Worm (Caenorhabditis elegans): Measurements from ENCODE around the gene C05G5.2.
A peak's percentile ranks its signal among the peaks of the same experiment; 100 is the strongest.

Gene C05G5.2

ce11 chrX:14786821-14787556 is 39.9 kb downstream of the C05G5.2 start:
- TF ChIP-seq ztf-23 (GFP tag; IDR thresholded peaks at IDR 0.05) (no peak), flt-1 (GFP tag; IDR thresholded peaks at IDR 0.05) (no peak), med-1 (GFP tag; optimal IDR thresholded peaks at IDR 0.05; ENCODE audit: insufficient read depth) (no peak), ztf-29 (GFP tag; IDR thresholded peaks at IDR 0.05) (no peak), tab-1 (GFP tag; IDR thresholded peaks at IDR 0.05) (no peak), T22C8.4 (GFP tag; IDR thresholded peaks at IDR 0.05) (no peak), klf-2 (GFP tag; conservative IDR thresholded peaks at IDR 0.05) (no peak), ref-1 (GFP tag; conservative IDR thresholded peaks at IDR 0.05) (no peak), cog-1 (tag; optimal IDR thresholded peaks at IDR 0.05) (no peak)

- TF ChIP-seq T22C8.4 (GFP tag; IDR thresholded peaks at IDR 0.05) (no peak), med-1 (GFP tag; optimal IDR thresholded peaks at IDR 0.05; ENCODE audit: insufficient read depth) (no peak)
Observed at ce11 chrX:14787557-14787932, 40.4 kb downstream of the C05G5.2 start.

- TF ChIP-seq flt-1 (GFP tag; IDR thresholded peaks at IDR 0.05) (no peak), med-1 (GFP tag; optimal IDR thresholded peaks at IDR 0.05; ENCODE audit: insufficient read depth) (no peak), ztf-23 (GFP tag; IDR thresholded peaks at IDR 0.05) (no peak), ztf-29 (GFP tag; IDR thresholded peaks at IDR 0.05) (no peak), tab-1 (GFP tag; IDR thresholded peaks at IDR 0.05) (no peak), cog-1 (tag; optimal IDR thresholded peaks at IDR 0.05) (peak; percentile 65)
Observed at ce11 chrX:14790320-14791048, 43.4 kb downstream of the C05G5.2 start, which contains the start of gene tatn-1. tatn-1 (plus strand) TSS chrX:14791008.

ce11 chrX:14791195-14791739 is 44.2 kb downstream of the C05G5.2 start:
- TF ChIP-seq ztf-23 (GFP tag; IDR thresholded peaks at IDR 0.05) (no peak), cog-1 (tag; optimal IDR thresholded peaks at IDR 0.05) (no peak), ztf-29 (GFP tag; IDR thresholded peaks at IDR 0.05) (no peak), klf-2 (GFP tag; conservative IDR thresholded peaks at IDR 0.05) (no peak), T22C8.4 (GFP tag; IDR thresholded peaks at IDR 0.05) (no peak), flt-1 (GFP tag; IDR thresholded peaks at IDR 0.05) (no peak), med-1 (GFP tag; optimal IDR thresholded peaks at IDR 0.05; ENCODE audit: insufficient read depth) (no peak), tab-1 (GFP tag; IDR thresholded peaks at IDR 0.05) (no peak), ref-1 (GFP tag; conservative IDR thresholded peaks at IDR 0.05) (no peak)

ce11 chrX:14792315-14793197 is 45.5 kb downstream of the C05G5.2 start:
- no peak for TF ChIP-seq ztf-29 (GFP tag; IDR thresholded peaks at IDR 0.05)
- no peak for TF ChIP-seq cog-1 (tag; optimal IDR thresholded peaks at IDR 0.05)
- TF ChIP-seq tab-1 (GFP tag; IDR thresholded peaks at IDR 0.05): no peak

- TF ChIP-seq flt-1 (GFP tag; IDR thresholded peaks at IDR 0.05): no peak
- TF ChIP-seq ref-1 (GFP tag; conservative IDR thresholded peaks at IDR 0.05): no peak
- no peak for TF ChIP-seq cog-1 (tag; optimal IDR thresholded peaks at IDR 0.05)
- no peak for TF ChIP-seq ztf-23 (GFP tag; IDR thresholded peaks at IDR 0.05)
- TF ChIP-seq med-1 (GFP tag; optimal IDR thresholded peaks at IDR 0.05; ENCODE audit: insufficient read depth): no peak
- TF ChIP-seq T22C8.4 (GFP tag; IDR thresholded peaks at IDR 0.05): no peak
- TF ChIP-seq klf-2 (GFP tag; conservative IDR thresholded peaks at IDR 0.05): no peak
- TF ChIP-seq ztf-29 (GFP tag; IDR thresholded peaks at IDR 0.05): no peak
- TF ChIP-seq tab-1 (GFP tag; IDR thresholded peaks at IDR 0.05): no peak
Observed at ce11 chrX:14793198-14793747, 46.2 kb downstream of the C05G5.2 start, which contains the start of gene sprr-2. sprr-2 (plus strand) TSS chrX:14793445.

- no peak for TF ChIP-seq med-1 (GFP tag; optimal IDR thresholded peaks at IDR 0.05; ENCODE audit: insufficient read depth)
- no peak for TF ChIP-seq T22C8.4 (GFP tag; IDR thresholded peaks at IDR 0.05)
- TF ChIP-seq ztf-23 (GFP tag; IDR thresholded peaks at IDR 0.05): no peak
- TF ChIP-seq flt-1 (GFP tag; IDR thresholded peaks at IDR 0.05): no peak
- TF ChIP-seq tab-1 (GFP tag; IDR thresholded peaks at IDR 0.05): no peak
- TF ChIP-seq cog-1 (tag; optimal IDR thresholded peaks at IDR 0.05): no peak
- TF ChIP-seq ref-1 (GFP tag; conservative IDR thresholded peaks at IDR 0.05): no peak
- TF ChIP-seq klf-2 (GFP tag; conservative IDR thresholded peaks at IDR 0.05): no peak
- TF ChIP-seq ztf-29 (GFP tag; IDR thresholded peaks at IDR 0.05): no peak
Observed at ce11 chrX:14794170-14794569, 47.1 kb downstream of the C05G5.2 start.

ce11 chrX:14797405-14797804 is 50.3 kb downstream of the C05G5.2 start:
- TF ChIP-seq med-1 (GFP tag; optimal IDR thresholded peaks at IDR 0.05; ENCODE audit: insufficient read depth) (no peak), tab-1 (GFP tag; IDR thresholded peaks at IDR 0.05) (no peak)
